Fruit fly (Drosophila melanogaster): ENCODE data around the gene Trmt6.
A peak's percentile ranks its signal among the peaks of the same experiment; 100 is the strongest.

The Trmt6 gene

dm6 chr2L:6601018-6601505 lies 39.0 kb upstream of the Trmt6 start, which contains the start of gene Dpp10 (continued):
- TF ChIP-seq Hr39 (GFP tag; optimal IDR thresholded peaks at IDR 0.05) (peak; percentile 70), fd59A (GFP tag; optimal IDR thresholded peaks at IDR 0.05) (peak; percentile 57), Hr4 (GFP tag; optimal IDR thresholded peaks at IDR 0.05) (peak; percentile 75), CG10669 (GFP tag; optimal IDR thresholded peaks at IDR 0.05) (peak; percentile 73), CG15336 (GFP tag; IDR thresholded peaks at IDR 0.05) (peak; percentile 91), achi (GFP tag; optimal IDR thresholded peaks at IDR 0.05) (peak; percentile 76), topi (GFP tag; optimal IDR thresholded peaks at IDR 0.05) (peak; percentile 70), net (GFP tag; optimal IDR thresholded peaks at IDR 0.05) (peak; percentile 65), svp (GFP tag) (peak; percentile 84), fkh (GFP tag; optimal IDR thresholded peaks at IDR 0.05) (no peak), Met (GFP tag; optimal IDR thresholded peaks at IDR 0.05) (peak; percentile 75), CG6792 (GFP tag; optimal IDR thresholded peaks at IDR 0.05) (peak; percentile 61), cyc (GFP tag; optimal IDR thresholded peaks at IDR 0.05) (peak; percentile 67), CG6276 (GFP tag; optimal IDR thresholded peaks at IDR 0.05) (peak; percentile 56), eg (GFP tag; IDR thresholded peaks at IDR 0.05) (peak; percentile 90), esn (GFP tag; optimal IDR thresholded peaks at IDR 0.05) (no peak), CG6163 (GFP tag; IDR thresholded peaks at IDR 0.05) (peak; percentile 90), acj6 (GFP tag; optimal IDR thresholded peaks at IDR 0.05) (peak; percentile 57), CG4318 (GFP tag; optimal IDR thresholded peaks at IDR 0.05) (peak; percentile 70), Smox (GFP tag; optimal IDR thresholded peaks at IDR 0.05) (peak; percentile 73), CG34406 (GFP tag; optimal IDR thresholded peaks at IDR 0.05) (peak; percentile 54), CG1621 (tag; optimal IDR thresholded peaks at IDR 0.05) (peak; percentile 61), CG11294 (GFP tag; IDR thresholded peaks at IDR 0.05) (peak; percentile 83), OdsH (GFP tag; optimal IDR thresholded peaks at IDR 0.05) (peak; percentile 76), Sox15 (GFP tag; optimal IDR thresholded peaks at IDR 0.05) (peak; percentile 58), CG9139 (GFP tag; optimal IDR thresholded peaks at IDR 0.05) (peak; percentile 17), pdm3 (GFP tag; optimal IDR thresholded peaks at IDR 0.05) (peak; percentile 80), Eip93F (GFP tag; optimal IDR thresholded peaks at IDR 0.05) (peak; percentile 9), fd85E (GFP tag; optimal IDR thresholded peaks at IDR 0.05) (no peak), Hr38 (GFP tag; optimal IDR thresholded peaks at IDR 0.05) (no peak)

dm6 chr2L:6595027-6595426 lies 32.9 kb upstream of the Trmt6 start:
- TF ChIP-seq CG8119 (GFP tag; IDR thresholded peaks at IDR 0.05), result no peak
- TF ChIP-seq cyc (GFP tag; optimal IDR thresholded peaks at IDR 0.05), result no peak
- no peak for TF ChIP-seq CG11294 (GFP tag; IDR thresholded peaks at IDR 0.05)
- TF ChIP-seq topi (GFP tag; optimal IDR thresholded peaks at IDR 0.05), result no peak
- TF ChIP-seq CG16779 (tag; optimal IDR thresholded peaks at IDR 0.05), result no peak
- no peak for TF ChIP-seq Hr39 (GFP tag; optimal IDR thresholded peaks at IDR 0.05)
- TF ChIP-seq CG31627 (GFP tag; optimal IDR thresholded peaks at IDR 0.05), result no peak
- TF ChIP-seq CG32006 (GFP tag; optimal IDR thresholded peaks at IDR 0.05), result no peak
- TF ChIP-seq achi (GFP tag; optimal IDR thresholded peaks at IDR 0.05), result no peak
- no peak for TF ChIP-seq net (GFP tag; optimal IDR thresholded peaks at IDR 0.05)
- no peak for TF ChIP-seq eg (GFP tag; IDR thresholded peaks at IDR 0.05)
- no peak for TF ChIP-seq Eip75B (GFP tag; optimal IDR thresholded peaks at IDR 0.05)
- no peak for TF ChIP-seq salr (GFP tag; optimal IDR thresholded peaks at IDR 0.05)
- no peak for TF ChIP-seq CG6163 (GFP tag; IDR thresholded peaks at IDR 0.05)
- TF ChIP-seq esn (GFP tag; optimal IDR thresholded peaks at IDR 0.05), result no peak
- TF ChIP-seq ss (GFP tag; optimal IDR thresholded peaks at IDR 0.05), result no peak
- no peak for TF ChIP-seq dac (GFP tag; optimal IDR thresholded peaks at IDR 0.05)
- no peak for TF ChIP-seq CG6854 (GFP tag; optimal IDR thresholded peaks at IDR 0.05)
- TF ChIP-seq CG34406 (GFP tag; optimal IDR thresholded peaks at IDR 0.05), result no peak
- no peak for TF ChIP-seq Lpt (GFP tag; optimal IDR thresholded peaks at IDR 0.05)

Data from whole organism, prepupa.